Worm (Caenorhabditis elegans) whole organism, mixed stage, embryonic: ENCODE results near the gene dpy-31.

Source experiments
- blmp-1 ChIP-seq: fragments of 150-350 bp; optimal IDR thresholded peaks from 2 replicates; lab custom pipeline; 2014; ENCODE audit warnings: missing biosample characterization, missing genetic modification characterization
- elt-1 ChIP-seq: sonication (generic microtip); optimal IDR thresholded peaks from 2 replicates; lab custom pipeline; 2017; ENCODE audit warnings: missing genetic modification characterization, mild to moderate bottlenecking, missing compliant biosample characterization, antibody characterized with exemption, moderate library complexity, borderline replicate concordance; ENCODE audit not compliant: insufficient read depth
- elt-3 ChIP-seq: fragments of 150-350 bp; optimal IDR thresholded peaks from 2 replicates; lab custom pipeline; 2014; ENCODE audit warnings: missing biosample characterization, missing genetic modification characterization
- mep-1 ChIP-seq: fragments of 150-350 bp; optimal IDR thresholded peaks from 2 replicates; lab custom pipeline; 2017; ENCODE audit warnings: missing biosample characterization, missing genetic modification reagents, missing genetic modification characterization, inconsistent platforms
- nhr-237 ChIP-seq: fragments of 150-350 bp; optimal IDR thresholded peaks from 2 replicates; lab custom pipeline; 2014; ENCODE audit warnings: missing biosample characterization, missing genetic modification characterization
- nhr-76 ChIP-seq: sonication (generic microtip); optimal IDR thresholded peaks from 2 replicates; lab custom pipeline; 2017; ENCODE audit warnings: missing biosample characterization, missing genetic modification characterization
- pha-4 ChIP-seq: fragments of 150-350 bp; optimal IDR thresholded peaks from 2 replicates; lab custom pipeline; 2018; ENCODE audit warnings: missing biosample characterization, missing genetic modification reagents, missing genetic modification characterization
- snpc-4 ChIP-seq: fragments of 150-350 bp; optimal IDR thresholded peaks from 2 replicates; lab custom pipeline; 2014; ENCODE audit warnings: missing biosample characterization, missing genetic modification characterization
- tbx-8 ChIP-seq: fragments of 200-800 bp; sonication (Bioruptor generic); optimal IDR thresholded peaks from 2 replicates; lab custom pipeline; 2018; ENCODE audit warnings: mild to moderate bottlenecking, missing genetic modification characterization, moderate library complexity, missing compliant biosample characterization
- unc-120 ChIP-seq: sonication (generic microtip); optimal IDR thresholded peaks from 2 replicates; lab custom pipeline; 2017; ENCODE audit warnings: missing genetic modification characterization, missing compliant biosample characterization; ENCODE audit not compliant: poor library complexity, severe bottlenecking
- unc-62 ChIP-seq: fragments of 150-350 bp; optimal IDR thresholded peaks from 2 replicates; lab custom pipeline; 2014; ENCODE audit warnings: missing biosample characterization, missing genetic modification reagents, missing genetic modification characterization

- TF ChIP-seq unc-62: no peak
- no peak for TF ChIP-seq pha-4
- TF ChIP-seq blmp-1 (tag; lab: Kevin White, UChicago): no peak
- TF ChIP-seq elt-3: no peak
- TF ChIP-seq unc-120: no peak
- no peak for TF ChIP-seq nhr-76 (tag; lab: Kevin White, UChicago)
- no peak for TF ChIP-seq elt-1
- no peak for TF ChIP-seq mep-1
- no peak for TF ChIP-seq tbx-8 (GFP tag; lab: Kevin White, UChicago)
- no peak for TF ChIP-seq snpc-4 (tag; lab: Kevin White, UChicago)
- TF ChIP-seq nhr-237: no peak
These were observed 28.8 kb downstream of the dpy-31 start, which contains the start of gene R151.10 for ce11 chrIII:7230841-7231240.
